Fruit fly (Drosophila melanogaster) whole organism: ENCODE results near the gene Sfp23F.

ENCODE experiments used
- CG8478 ChIP-seq: fragments of >200 bp; optimal IDR thresholded peaks from 2 replicates; lab custom pipeline; 2018; ENCODE audit warnings: inconsistent platforms
- Dll ChIP-seq: fragments of >200 bp; optimal IDR thresholded peaks from 2 replicates; lab custom pipeline; 2017
- EcR ChIP-seq, 2 experiments: fragments of >200 bp; optimal IDR thresholded peaks; 2 replicates each; lab custom pipeline; 2017; ENCODE audit warnings: missing biosample characterization in 2 of 2, missing genetic modification characterization in 2 of 2, missing genetic modification reagents in 2 of 2
- pan ChIP-seq: fragments of >200 bp; optimal IDR thresholded peaks from 2 replicates; lab custom pipeline; 2017
- psq ChIP-seq: fragments of >200 bp; optimal IDR thresholded peaks from 2 replicates; lab custom pipeline; 2017
- usp ChIP-seq: fragments of >200 bp; optimal IDR thresholded peaks from 2 replicates; lab custom pipeline; 2017; ENCODE audit warnings: missing biosample characterization, missing genetic modification characterization, mixed read lengths

DNA sequence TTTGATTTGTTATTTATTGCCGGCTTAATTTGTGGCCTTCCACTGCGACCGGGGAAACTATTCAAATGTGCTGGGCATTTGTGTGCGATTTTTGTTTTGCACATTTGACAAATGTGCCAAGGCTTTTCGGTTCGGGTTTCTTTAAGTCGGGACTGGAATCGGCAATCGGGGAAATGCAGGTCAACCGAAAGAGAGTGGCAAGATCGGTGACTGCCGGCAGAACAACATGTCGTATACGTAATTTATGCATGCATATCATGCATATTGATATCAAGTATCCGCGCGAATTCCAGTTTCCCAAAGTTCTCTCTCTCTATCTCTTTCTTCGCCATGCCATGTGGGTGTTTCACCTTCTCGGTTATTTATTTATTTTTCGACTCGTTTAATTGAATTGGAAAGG is 45.2 kb downstream of the Sfp23F start:
- no peak for TF ChIP-seq usp
- no peak for TF ChIP-seq Dll
- no peak for TF ChIP-seq CG8478
- no peak for TF ChIP-seq pan
- TF ChIP-seq psq, result no peak
- TF ChIP-seq EcR (GFP tag; optimal IDR thresholded peaks at IDR 0.05; lab: Kevin White, UChicago), result no peak
